Fruit fly (Drosophila melanogaster) whole organism, embryonic: Measurements from ENCODE around the gene CG18744.

Source experiments
- Ada2b ChIP-seq: fragments of 200-800 bp; sonication (Bioruptor generic); IDR thresholded peaks from 2 replicates; pipeline ENCODE4 v1.3.6; 2022; ENCODE audit warnings: missing biosample characterization, missing genetic modification characterization
- Aef1 ChIP-seq: fragments of 200-800 bp; sonication (Bioruptor generic); IDR thresholded peaks from 3 replicates; pipeline ENCODE4 v1.3.6; 2022; ENCODE audit warnings: missing biosample characterization, missing genetic modification characterization
- Atf3 ChIP-seq: fragments of 200-800 bp; sonication (Bioruptor generic); optimal IDR thresholded peaks from 3 replicates; lab custom pipeline; 2016; ENCODE audit warnings: missing biosample characterization, missing genetic modification characterization
- Atf6 ChIP-seq: fragments of 200-800 bp; sonication (Bioruptor generic); IDR thresholded peaks from 2 replicates; pipeline ENCODE4 v1.3.6; 2022; ENCODE audit warnings: missing biosample characterization, missing genetic modification characterization
- Bgb ChIP-seq: fragments of 200-800 bp; sonication (Bioruptor generic); IDR thresholded peaks from 2 replicates; pipeline ENCODE4 v1.3.6; 2022; ENCODE audit warnings: missing biosample characterization, missing genetic modification characterization; ENCODE audit not compliant: partially characterized antibody
- CG10431 ChIP-seq: fragments of 200-800 bp; sonication (Bioruptor generic); optimal IDR thresholded peaks from 3 replicates; lab custom pipeline; 2018; ENCODE audit warnings: missing biosample characterization, mild to moderate bottlenecking, missing genetic modification characterization
- CG10462 ChIP-seq: fragments of 200-800 bp; sonication (Bioruptor generic); optimal IDR thresholded peaks from 2 replicates; lab custom pipeline; 2016; ENCODE audit warnings: missing biosample characterization, missing genetic modification characterization
- CG15269 ChIP-seq: fragments of 200-800 bp; sonication (Bioruptor generic); optimal IDR thresholded peaks from 2 replicates; lab custom pipeline; 2018; ENCODE audit warnings: missing biosample characterization, mild to moderate bottlenecking, missing genetic modification characterization, moderate library complexity
- CG1832 ChIP-seq: fragments of 200-800 bp; sonication (Bioruptor generic); optimal IDR thresholded peaks from 2 replicates; lab custom pipeline; 2017; ENCODE audit warnings: missing biosample characterization, mild to moderate bottlenecking, missing genetic modification characterization, inconsistent platforms
- CG2120 ChIP-seq: fragments of 200-800 bp; sonication (Bioruptor generic); optimal IDR thresholded peaks from 3 replicates; lab custom pipeline; 2016; ENCODE audit warnings: missing biosample characterization, missing genetic modification characterization
- CG2202 ChIP-seq: fragments of 200-800 bp; sonication (Bioruptor generic); optimal IDR thresholded peaks from 2 replicates; lab custom pipeline; 2018; ENCODE audit warnings: missing biosample characterization, mild to moderate bottlenecking, missing genetic modification characterization
- CG43689 ChIP-seq: fragments of 200-800 bp; sonication (Bioruptor generic); IDR thresholded peaks from 2 replicates; pipeline ENCODE4 v1.3.6; 2022; ENCODE audit warnings: missing biosample characterization, missing genetic modification characterization
- CG6689 ChIP-seq: fragments of 200-800 bp; sonication (Bioruptor generic); IDR thresholded peaks from 2 replicates; pipeline ENCODE4 v1.3.6; 2022; ENCODE audit warnings: missing biosample characterization, missing genetic modification characterization
- CG7987 ChIP-seq: fragments of 200-800 bp; sonication (Bioruptor generic); optimal IDR thresholded peaks from 2 replicates; lab custom pipeline; 2018; ENCODE audit warnings: missing biosample characterization, mild to moderate bottlenecking, missing genetic modification characterization, moderate library complexity
- CG8944 ChIP-seq: fragments of 200-800 bp; sonication (Bioruptor generic); optimal IDR thresholded peaks from 3 replicates; lab custom pipeline; 2016; ENCODE audit warnings: missing biosample characterization, missing genetic modification characterization
- CG9932 ChIP-seq: fragments of 200-800 bp; sonication (Bioruptor generic); IDR thresholded peaks from 2 replicates; pipeline ENCODE4 v1.3.6; 2022; ENCODE audit warnings: missing biosample characterization, missing genetic modification characterization
- D19B ChIP-seq: fragments of 200-800 bp; sonication (Bioruptor generic); optimal IDR thresholded peaks from 2 replicates; lab custom pipeline; 2017; ENCODE audit warnings: missing biosample characterization, mild to moderate bottlenecking, missing genetic modification characterization
- Fer3 ChIP-seq: fragments of 200-800 bp; sonication (Bioruptor generic); optimal IDR thresholded peaks from 2 replicates; lab custom pipeline; 2018; ENCODE audit warnings: missing biosample characterization, mild to moderate bottlenecking, missing genetic modification characterization, moderate library complexity
- HLHmδ ChIP-seq: fragments of 200-800 bp; sonication (Bioruptor generic); optimal IDR thresholded peaks from 2 replicates; lab custom pipeline; 2018; ENCODE audit warnings: missing biosample characterization, mild to moderate bottlenecking, missing genetic modification characterization, moderate library complexity
- Hmr ChIP-seq: fragments of 200-800 bp; sonication (Bioruptor generic); optimal IDR thresholded peaks from 3 replicates; lab custom pipeline; 2017; ENCODE audit warnings: mild to moderate bottlenecking, missing biosample characterization, missing genetic modification reagents, missing genetic modification characterization
- Hr51 ChIP-seq, 2 experiments: fragments of 200-800 bp; sonication (Bioruptor generic); optimal IDR thresholded peaks; 2 replicates in 1 of 2; 3 replicates in 1 of 2; lab custom pipeline; 2016 to 2018; ENCODE audit warnings: missing biosample characterization in 2 of 2, missing genetic modification characterization in 2 of 2, mild to moderate bottlenecking in 1 of 2, moderate library complexity in 1 of 2
- MBD-R2 ChIP-seq: fragments of 200-800 bp; sonication (Bioruptor generic); IDR thresholded peaks from 2 replicates; pipeline ENCODE4 v1.3.6; 2022; ENCODE audit warnings: missing biosample characterization, missing genetic modification characterization
- NC2β ChIP-seq: fragments of 200-800 bp; sonication (Bioruptor generic); optimal IDR thresholded peaks from 2 replicates; lab custom pipeline; 2016; ENCODE audit warnings: missing biosample characterization, missing genetic modification characterization
- NK7.1 ChIP-seq: fragments of 200-800 bp; sonication (Bioruptor generic); optimal IDR thresholded peaks from 3 replicates; lab custom pipeline; 2016; ENCODE audit warnings: missing biosample characterization, missing genetic modification characterization
- Neu2 ChIP-seq: fragments of 200-800 bp; sonication (Bioruptor generic); optimal IDR thresholded peaks from 3 replicates; lab custom pipeline; 2016; ENCODE audit warnings: missing biosample characterization, missing genetic modification characterization, borderline replicate concordance
- Pdp1 ChIP-seq, 2 experiments: fragments of 200-800 bp; sonication (Bioruptor generic); optimal IDR thresholded peaks; 3 replicates each; lab custom pipeline; 2016; ENCODE audit warnings: missing biosample characterization in 2 of 2, missing genetic modification characterization in 2 of 2, mild to moderate bottlenecking in 1 of 2, moderate library complexity in 1 of 2
- Poxn ChIP-seq: fragments of 200-800 bp; sonication (Bioruptor generic); IDR thresholded peaks from 2 replicates; pipeline ENCODE4 v1.3.6; 2022; ENCODE audit warnings: missing biosample characterization, missing genetic modification characterization
- Rfx ChIP-seq: fragments of 200-800 bp; sonication (Bioruptor generic); IDR thresholded peaks from 2 replicates; pipeline ENCODE4 v1.3.6; 2022; ENCODE audit warnings: missing biosample characterization, missing genetic modification characterization
- Sox102F ChIP-seq: fragments of 200-800 bp; sonication (Bioruptor generic); optimal IDR thresholded peaks from 2 replicates; lab custom pipeline; 2018; ENCODE audit warnings: missing biosample characterization, mild to moderate bottlenecking, missing genetic modification characterization, moderate library complexity
- Taf1 ChIP-seq: fragments of 200-800 bp; sonication (Bioruptor generic); IDR thresholded peaks from 2 replicates; pipeline ENCODE4 v1.3.6; 2022; ENCODE audit warnings: missing biosample characterization, missing genetic modification characterization
- al ChIP-seq: fragments of 200-800 bp; sonication (Bioruptor generic); IDR thresholded peaks from 2 replicates; pipeline ENCODE4 v1.3.6; 2022; ENCODE audit warnings: missing biosample characterization, missing genetic modification characterization
- ap ChIP-seq: fragments of 200-800 bp; sonication (Bioruptor generic); IDR thresholded peaks from 2 replicates; pipeline ENCODE4 v1.3.6; 2022; ENCODE audit warnings: missing biosample characterization, missing genetic modification characterization
- az2 ChIP-seq: fragments of 200-800 bp; sonication (Bioruptor generic); optimal IDR thresholded peaks from 3 replicates; lab custom pipeline; 2016; ENCODE audit warnings: missing biosample characterization, missing genetic modification characterization
- bab2 ChIP-seq: fragments of 200-800 bp; sonication (Bioruptor generic); optimal IDR thresholded peaks from 2 replicates; lab custom pipeline; 2016; ENCODE audit warnings: missing biosample characterization, missing genetic modification characterization
- cwo ChIP-seq: fragments of 200-800 bp; sonication (Bioruptor generic); optimal IDR thresholded peaks from 3 replicates; lab custom pipeline; 2017; ENCODE audit warnings: missing biosample characterization, missing genetic modification characterization, mild to moderate bottlenecking, moderate library complexity, missing genetic modification reagents
- da ChIP-seq: fragments of 200-800 bp; sonication (Bioruptor generic); optimal IDR thresholded peaks from 2 replicates; lab custom pipeline; 2016; ENCODE audit warnings: missing biosample characterization, missing genetic modification characterization
- dysf ChIP-seq: fragments of 200-800 bp; sonication (Bioruptor generic); IDR thresholded peaks from 3 replicates; pipeline ENCODE4 v1.3.6; 2022; ENCODE audit warnings: missing biosample characterization, missing genetic modification characterization
- emc ChIP-seq: fragments of 200-800 bp; sonication (Bioruptor generic); optimal IDR thresholded peaks from 2 replicates; lab custom pipeline; 2016; ENCODE audit warnings: missing biosample characterization, missing genetic modification characterization
- esg ChIP-seq: fragments of 200-800 bp; sonication (Bioruptor generic); conservative IDR thresholded peaks from 2 replicates; pipeline ENCODE4 v1.3.6; 2022; ENCODE audit warnings: missing biosample characterization, missing genetic modification characterization
- eve ChIP-seq, 2 experiments: fragments of >200 bp; optimal IDR thresholded peaks; 2 replicates each; lab custom pipeline; 2017; ENCODE audit warnings: missing biosample characterization in 2 of 2, missing genetic modification characterization in 2 of 2
- fd3F ChIP-seq: fragments of 200-800 bp; sonication (Bioruptor generic); optimal IDR thresholded peaks from 2 replicates; lab custom pipeline; 2018; ENCODE audit warnings: missing biosample characterization, mild to moderate bottlenecking, missing genetic modification characterization, moderate library complexity
- gcm ChIP-seq: fragments of 200-800 bp; sonication (Bioruptor generic); optimal IDR thresholded peaks from 2 replicates; lab custom pipeline; 2019; ENCODE audit warnings: missing biosample characterization, mild to moderate bottlenecking, missing genetic modification characterization, moderate library complexity
- grau ChIP-seq: fragments of 200-800 bp; optimal IDR thresholded peaks from 3 replicates; lab custom pipeline; 2019; ENCODE audit warnings: missing biosample characterization, mild to moderate bottlenecking, missing genetic modification characterization, moderate library complexity
- ken ChIP-seq: fragments of 200-800 bp; sonication (Bioruptor generic); IDR thresholded peaks from 3 replicates; pipeline ENCODE4 v1.3.6; 2022; ENCODE audit warnings: missing biosample characterization, missing genetic modification characterization
- lab ChIP-seq: fragments of 200-800 bp; sonication (Bioruptor generic); optimal IDR thresholded peaks from 3 replicates; lab custom pipeline; 2017; ENCODE audit warnings: missing biosample characterization, missing genetic modification characterization, mild to moderate bottlenecking, moderate library complexity, missing genetic modification reagents
- lmd ChIP-seq: fragments of 200-800 bp; sonication (Bioruptor generic); IDR thresholded peaks from 2 replicates; pipeline ENCODE4 v1.3.6; 2022; ENCODE audit warnings: missing biosample characterization, missing genetic modification characterization
- nom ChIP-seq: fragments of 200-800 bp; sonication (Bioruptor generic); optimal IDR thresholded peaks from 2 replicates; lab custom pipeline; 2017; ENCODE audit warnings: missing biosample characterization, missing genetic modification characterization, mild to moderate bottlenecking, moderate library complexity, missing genetic modification reagents
- ranshi ChIP-seq: fragments of 200-800 bp; sonication (Bioruptor generic); IDR thresholded peaks from 2 replicates; pipeline ENCODE4 v1.3.6; 2022; ENCODE audit warnings: missing biosample characterization, missing genetic modification characterization
- slp2 ChIP-seq: fragments of 200-800 bp; sonication (Bioruptor generic); optimal IDR thresholded peaks from 2 replicates; lab custom pipeline; 2016; ENCODE audit warnings: missing biosample characterization, missing genetic modification characterization
- ssp ChIP-seq: fragments of 200-800 bp; sonication (Bioruptor generic); IDR thresholded peaks from 2 replicates; pipeline ENCODE4 v1.3.6; 2022; ENCODE audit warnings: missing biosample characterization, missing genetic modification characterization
- zfh2 ChIP-seq: fragments of 200-800 bp; sonication (Bioruptor generic); optimal IDR thresholded peaks from 2 replicates; lab custom pipeline; 2016; ENCODE audit warnings: missing biosample characterization, missing genetic modification characterization

CG18744 gene

dm6 chr3R:7821559-7821958 lies 23.0 kb upstream of the CG18744 start (continued):
- no peak for TF ChIP-seq CG7987 (GFP tag; lab: Kevin White, UChicago)
- peak; percentile 20 for TF ChIP-seq D19B (GFP tag; lab: Kevin White, UChicago)
- TF ChIP-seq Sox102F (GFP tag; lab: Kevin White, UChicago): peak; percentile 27
- TF ChIP-seq Atf6: peak; percentile 44; the same call in 1 of the 2 replicates
- TF ChIP-seq CG10462 (GFP tag; lab: Kevin White, UChicago): no peak
- TF ChIP-seq fd3F (GFP tag; lab: Kevin White, UChicago): peak; percentile 15
- TF ChIP-seq esg (GFP tag; lab: Robert Waterston, UW): peak; percentile 35; the same call in 1 of the 2 replicates
- no peak for TF ChIP-seq CG1832 (GFP tag; lab: Kevin White, UChicago)
- peak in 1 of 2 experiments; percentile 53 for TF ChIP-seq Hr51 (GFP tag; optimal IDR thresholded peaks at IDR 0.05; lab: Kevin White, UChicago)
- TF ChIP-seq Atf3: no peak
- no peak for TF ChIP-seq Poxn (GFP tag; lab: Robert Waterston, UW)
- TF ChIP-seq Rfx (GFP tag; lab: Robert Waterston, UW): peak; percentile 73
- peak; percentile 40 for TF ChIP-seq Ada2b
- peak; percentile 48 for TF ChIP-seq CG15269 (tag; lab: Kevin White, UChicago)
- TF ChIP-seq ap: no peak
- peak; percentile 39 for TF ChIP-seq Fer3
- TF ChIP-seq ranshi (GFP tag; lab: Robert Waterston, UW): peak; percentile 54
- TF ChIP-seq HLHmδ (GFP tag; lab: Kevin White, UChicago): no peak
- no peak for TF ChIP-seq nom (GFP tag; lab: Kevin White, UChicago)
- no peak for TF ChIP-seq bab2
- TF ChIP-seq Bgb: no peak
- peak; percentile 8 for TF ChIP-seq az2 (GFP tag; lab: Kevin White, UChicago)
- TF ChIP-seq CG9932 (GFP tag; lab: Robert Waterston, UW): peak; percentile 51; the same call in 1 of the 2 replicates
- TF ChIP-seq slp2 (GFP tag; lab: Kevin White, UChicago): no peak
- TF ChIP-seq ssp (GFP tag; lab: Robert Waterston, UW): peak; percentile 49; the same call in 1 of the 2 replicates
- peak; percentile 80 for TF ChIP-seq Hmr (GFP tag; lab: Kevin White, UChicago)
- TF ChIP-seq CG8944 (GFP tag; lab: Kevin White, UChicago): no peak
- TF ChIP-seq ken (GFP tag; lab: Robert Waterston, UW): no peak
- peak; percentile 41; the same call in 1 of the 2 replicates for TF ChIP-seq lmd (GFP tag; lab: Robert Waterston, UW)
- peak; percentile 52 for TF ChIP-seq cwo (GFP tag; lab: Kevin White, UChicago)
- TF ChIP-seq da (GFP tag; lab: Kevin White, UChicago): no peak
- TF ChIP-seq Pdp1 (GFP tag; optimal IDR thresholded peaks at IDR 0.05; lab: Kevin White, UChicago): peak in 1 of 2 experiments; percentile 27
- TF ChIP-seq CG10431 (GFP tag; lab: Kevin White, UChicago): no peak
- no peak for TF ChIP-seq emc (GFP tag; lab: Kevin White, UChicago)
- peak; percentile 74 for TF ChIP-seq lab
- TF ChIP-seq CG6689: peak; percentile 49
- peak; percentile 26; the same call in 1 of the 3 replicates for TF ChIP-seq Aef1 (GFP tag; lab: Robert Waterston, UW)
- peak; percentile 64 for TF ChIP-seq dysf (GFP tag; lab: Robert Waterston, UW)
- peak; percentile 33 for TF ChIP-seq grau (tag; lab: Kevin White, UChicago)
- no peak for TF ChIP-seq CG43689
- TF ChIP-seq eve (GFP tag; optimal IDR thresholded peaks at IDR 0.05; lab: Kevin White, UChicago): no peak
- TF ChIP-seq MBD-R2 (GFP tag; lab: Robert Waterston, UW): 0 out of 2 replicates have a peak, but pooled peaks have one; percentile 27
- TF ChIP-seq Taf1: peak; percentile 42; the same call in 1 of the 2 replicates
- no peak for TF ChIP-seq NK7.1 (GFP tag; lab: Kevin White, UChicago)
- TF ChIP-seq CG2120 (GFP tag; lab: Kevin White, UChicago): peak; percentile 84
- TF ChIP-seq gcm (GFP tag; lab: Kevin White, UChicago): no peak
- TF ChIP-seq NC2β (GFP tag; lab: Kevin White, UChicago): no peak
- no peak for TF ChIP-seq CG2202
- TF ChIP-seq zfh2 (GFP tag; lab: Kevin White, UChicago): peak; percentile 25
- no peak for TF ChIP-seq Neu2
- TF ChIP-seq al (GFP tag; lab: Robert Waterston, UW): peak; percentile 51; the same call in 1 of the 2 replicates
